Worm (Caenorhabditis elegans): ENCODE data around the gene Y37D8A.3.

Y37D8A.3 gene

DNA sequence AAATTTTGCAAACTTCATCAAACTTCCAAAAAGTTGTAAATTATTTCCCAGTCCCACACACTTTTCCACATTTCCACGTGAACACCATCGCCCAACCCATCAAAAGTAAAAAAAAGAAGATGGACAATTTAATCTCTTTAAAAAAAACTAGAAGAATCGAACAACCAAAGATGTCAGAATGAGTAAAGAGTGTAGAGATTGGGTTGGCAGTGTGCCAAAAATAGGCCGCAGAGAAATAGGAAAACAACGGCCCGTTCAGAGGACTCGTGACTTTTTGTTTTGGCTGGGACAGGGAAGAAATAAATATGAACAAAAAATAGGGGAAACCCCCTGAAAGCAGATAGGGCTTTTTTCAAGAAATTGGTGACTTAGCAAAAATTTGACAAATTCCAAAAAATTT is 13.7 kb downstream of the Y37D8A.3 start (continued):
- TF ChIP-seq lin-15B (tag; optimal IDR thresholded peaks at IDR 0.05): no peak
- TF ChIP-seq alr-1 (tag; optimal IDR thresholded peaks at IDR 0.05; ENCODE audit: borderline replicate concordance): no peak
- no peak for TF ChIP-seq mab-9 (GFP tag; IDR thresholded peaks at IDR 0.05)
- no peak for TF ChIP-seq fos-1 (tag; optimal IDR thresholded peaks at IDR 0.05)
- TF ChIP-seq sptf-1 (tag; optimal IDR thresholded peaks at IDR 0.05): no peak
- TF ChIP-seq aly-2 (tag; optimal IDR thresholded peaks at IDR 0.05): no peak
- no peak for TF ChIP-seq zag-1 (tag; optimal IDR thresholded peaks at IDR 0.05)
- no peak for TF ChIP-seq nhr-11 (tag; optimal IDR thresholded peaks at IDR 0.05)
- no peak for TF ChIP-seq sox-4 (tag; optimal IDR thresholded peaks at IDR 0.05)
- TF ChIP-seq nhr-28 (tag; optimal IDR thresholded peaks at IDR 0.05): no peak
- no peak for TF ChIP-seq jun-1 (tag; optimal IDR thresholded peaks at IDR 0.05)
- no peak for TF ChIP-seq ztf-4 (tag; optimal IDR thresholded peaks at IDR 0.05)
- no peak for TF ChIP-seq ama-1 (optimal IDR thresholded peaks at IDR 0.05)
- peak; percentile 46 for TF ChIP-seq nhr-20 (tag; optimal IDR thresholded peaks at IDR 0.05)
- no peak for TF ChIP-seq tlp-1 (tag; optimal IDR thresholded peaks at IDR 0.05)
- TF ChIP-seq vab-15 (tag; optimal IDR thresholded peaks at IDR 0.05): no peak

DNA sequence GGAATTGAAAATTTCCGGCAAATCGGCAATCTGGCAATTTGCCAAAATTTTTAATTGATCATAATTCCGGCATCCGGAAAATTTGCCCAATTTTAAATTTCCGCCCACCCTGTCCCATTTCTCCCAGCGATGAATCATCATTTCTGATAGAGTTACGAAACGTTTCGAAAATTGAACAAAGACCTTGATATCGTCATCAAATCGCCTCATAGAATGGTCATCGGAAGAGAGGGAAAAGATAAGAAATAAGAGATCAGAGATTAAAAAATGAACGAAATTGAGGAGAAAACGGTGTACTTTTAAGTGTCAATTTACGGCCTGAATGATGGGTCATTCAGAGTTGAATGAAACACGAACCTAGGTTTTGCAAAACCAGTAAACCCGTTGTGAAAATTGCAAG is 18.5 kb downstream of the Y37D8A.3 start:
- TF ChIP-seq nhr-85 (tag) (peak; percentile 92), elt-2 (tag; optimal IDR thresholded peaks at IDR 0.05) (no peak), ztf-11 (tag; optimal IDR thresholded peaks at IDR 0.05) (no peak), lin-14 (GFP tag; optimal IDR thresholded peaks at IDR 0.05) (peak; percentile 57), efl-1 (optimal IDR thresholded peaks at IDR 0.05) (no peak), efl-1 (GFP tag; optimal IDR thresholded peaks at IDR 0.05 in 1 of 2) (peak; percentile 14 to 64), nhr-71 (tag; optimal IDR thresholded peaks at IDR 0.05) (peak; percentile 4), elt-3 (tag; optimal IDR thresholded peaks at IDR 0.05) (peak in 4 of 6 experiments; percentile 52 to 87 (median 76)), snu-23 (GFP tag; optimal IDR thresholded peaks at IDR 0.05) (peak; percentile 11), dpl-1 (GFP tag; optimal IDR thresholded peaks at IDR 0.05) (peak in 2 of 3 experiments; percentile 2 to 33), mep-1 (tag; optimal IDR thresholded peaks at IDR 0.05) (peak; percentile 36), skn-1 (tag; optimal IDR thresholded peaks at IDR 0.05) (peak; percentile 28), nhr-20 (tag; optimal IDR thresholded peaks at IDR 0.05) (no peak), fos-1 (tag; optimal IDR thresholded peaks at IDR 0.05) (peak; percentile 56), blmp-1 (tag; optimal IDR thresholded peaks at IDR 0.05) (peak; percentile 59)

DNA sequence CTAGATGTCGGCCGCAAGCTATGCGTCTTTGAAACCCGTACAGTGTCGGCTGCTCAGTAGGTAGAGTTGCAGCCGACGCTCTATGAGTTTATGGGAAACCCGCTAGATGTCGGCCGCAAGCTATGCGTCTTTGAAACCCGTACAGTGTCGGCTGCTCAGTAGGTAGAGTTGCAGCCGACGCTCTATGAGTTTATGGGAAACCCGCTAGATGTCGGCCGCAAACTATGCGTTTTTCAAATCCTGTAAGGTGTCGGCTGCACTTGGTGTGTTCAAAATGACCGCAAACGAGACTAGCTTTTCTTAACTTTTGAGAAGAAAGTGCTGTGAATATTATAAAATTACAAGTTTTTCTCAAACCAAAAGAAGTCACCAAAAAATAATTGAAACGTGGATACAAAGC is 19.0 kb downstream of the Y37D8A.3 start:
- peak; percentile 19 for TF ChIP-seq snpc-4 (tag; optimal IDR thresholded peaks at IDR 0.05)

DNA sequence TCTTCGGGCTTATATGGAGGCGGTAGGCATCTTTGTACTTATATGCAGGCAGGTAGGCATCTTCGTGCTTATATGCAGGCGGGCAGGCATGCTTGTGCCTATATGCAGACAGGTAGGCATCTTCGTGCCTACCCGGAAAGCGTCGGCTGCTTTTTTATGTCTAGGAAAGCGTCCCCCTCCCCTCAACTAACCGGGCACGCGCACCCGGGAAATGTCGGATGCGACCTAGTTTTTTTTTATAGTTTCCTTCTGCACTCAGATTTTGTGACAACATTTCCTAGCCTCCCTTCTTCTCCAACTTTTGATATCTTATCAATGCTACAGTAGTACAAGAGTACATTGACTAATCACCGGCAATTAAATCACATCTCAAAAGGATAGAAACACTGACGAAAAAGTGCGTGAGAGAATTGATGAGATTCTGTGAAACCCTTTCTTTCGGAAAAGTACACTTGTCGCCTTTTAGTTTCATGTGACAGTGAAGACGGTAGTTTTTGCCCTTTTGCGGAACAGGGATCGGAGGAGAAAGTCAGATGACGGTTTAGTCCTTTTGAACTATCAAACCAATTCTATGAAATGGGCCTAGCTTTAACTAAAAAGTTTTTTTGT is 19.9 kb downstream of the Y37D8A.3 start:
- TF ChIP-seq snu-23 (GFP tag; optimal IDR thresholded peaks at IDR 0.05) (peak; percentile 60), nhr-47 (tag; optimal IDR thresholded peaks at IDR 0.05) (no peak), sup-37 (GFP tag; optimal IDR thresholded peaks at IDR 0.05) (no peak), lin-13 (GFP tag; optimal IDR thresholded peaks at IDR 0.05) (peak; percentile 20), mdl-1 (tag; optimal IDR thresholded peaks at IDR 0.05) (peak in 1 of 2 experiments; percentile 6), nhr-71 (tag; optimal IDR thresholded peaks at IDR 0.05) (peak; percentile 71), unc-130 (tag; optimal IDR thresholded peaks at IDR 0.05) (no peak), unc-98 (GFP tag; IDR thresholded peaks at IDR 0.05) (no peak), lin-39 (tag; optimal IDR thresholded peaks at IDR 0.05) (no peak), lin-35 (GFP tag; optimal IDR thresholded peaks at IDR 0.05) (peak in 1 of 2 experiments; percentile 49), elt-3 (tag; optimal IDR thresholded peaks at IDR 0.05) (peak; percentile 85 to 99 (median 96)), nhr-90 (tag; optimal IDR thresholded peaks at IDR 0.05; ENCODE audit: poor library complexity) (peak; percentile 34), hlh-4 (tag; optimal IDR thresholded peaks at IDR 0.05) (no peak), tbx-2 (tag; optimal IDR thresholded peaks at IDR 0.05) (peak; percentile 60), dpl-1 (GFP tag; optimal IDR thresholded peaks at IDR 0.05) (peak in 1 of 3 experiments; percentile 18), lin-14 (GFP tag; optimal IDR thresholded peaks at IDR 0.05) (peak; percentile 84), nhr-76 (tag; optimal IDR thresholded peaks at IDR 0.05) (no peak), hlh-17 (GFP tag; optimal IDR thresholded peaks at IDR 0.05; ENCODE audit: borderline replicate concordance) (no peak), zag-1 (tag; optimal IDR thresholded peaks at IDR 0.05) (no peak), nhr-85 (tag) (peak; percentile 97), ceh-82 (tag; optimal IDR thresholded peaks at IDR 0.05) (no peak), grh-1 (GFP tag; IDR thresholded peaks at IDR 0.05) (peak; percentile 45; the same call in 1 of the 2 replicates), blmp-1 (tag; optimal IDR thresholded peaks at IDR 0.05) (peak; percentile 97), nhr-20 (tag; optimal IDR thresholded peaks at IDR 0.05) (peak; percentile 83), vab-15 (tag; optimal IDR thresholded peaks at IDR 0.05) (peak; percentile 49), lsy-2 (tag; optimal IDR thresholded peaks at IDR 0.05) (peak; percentile 25 to 70), mep-1 (tag; optimal IDR thresholded peaks at IDR 0.05) (peak; percentile 26)

Data from whole organism, L1 larva.